Worm (Caenorhabditis elegans) whole organism, L4 larva: ENCODE data around the gene srm-1.
A peak's percentile ranks its signal among the peaks of the same experiment; 100 is the strongest.

Source experiments
- F10B5.3 ChIP-seq: sonication (generic microtip); optimal IDR thresholded peaks from 2 replicates; lab custom pipeline; 2016; ENCODE audit warnings: mild to moderate bottlenecking, missing genetic modification characterization, missing compliant biosample characterization
- F26F4.8 ChIP-seq: fragments of 200-800 bp; sonication (Bioruptor generic); conservative IDR thresholded peaks from 2 replicates; pipeline ENCODE4 v1.3.6; 2022; ENCODE audit warnings: missing genetic modification characterization, missing compliant biosample characterization
- Y48G9A.11 ChIP-seq: fragments of 200-800 bp; sonication (Bioruptor generic); IDR thresholded peaks from 2 replicates; pipeline ENCODE4 v1.3.6; 2022; ENCODE audit warnings: missing genetic modification reagents, missing genetic modification characterization, missing compliant biosample characterization
- aha-1 ChIP-seq: fragments of 150-350 bp; peaks from one replicate; lab custom pipeline; 2014; ENCODE audit warnings: missing biosample characterization, missing genetic modification characterization
- ceh-44 ChIP-seq: fragments of 200-800 bp; sonication (Bioruptor generic); IDR thresholded peaks from 2 replicates; pipeline ENCODE4 v1.3.6; 2022; ENCODE audit warnings: missing genetic modification reagents, missing genetic modification characterization, missing compliant biosample characterization
- cey-2 ChIP-seq: sonication (generic microtip); optimal IDR thresholded peaks from 3 replicates; lab custom pipeline; 2017; ENCODE audit warnings: missing genetic modification characterization, mild to moderate bottlenecking, missing compliant biosample characterization, antibody characterized with exemption, borderline replicate concordance; ENCODE audit not compliant: insufficient read depth
- daf-8 ChIP-seq: fragments of 200-800 bp; sonication (Bioruptor generic); IDR thresholded peaks from 2 replicates; pipeline ENCODE4 v1.3.6; 2022; ENCODE audit warnings: missing genetic modification characterization, missing compliant biosample characterization
- dmd-6 ChIP-seq: fragments of 200-800 bp; sonication (Bioruptor generic); IDR thresholded peaks from 2 replicates; pipeline ENCODE4 v1.3.6; 2022; ENCODE audit warnings: missing genetic modification reagents, missing genetic modification characterization, missing compliant biosample characterization
- dve-1 ChIP-seq: sonication (generic microtip); optimal IDR thresholded peaks from 2 replicates; lab custom pipeline; 2017; ENCODE audit warnings: antibody characterized with exemption, mild to moderate bottlenecking, missing genetic modification characterization, missing compliant biosample characterization; ENCODE audit not compliant: insufficient read depth
- fos-1 ChIP-seq: fragments of 150-350 bp; optimal IDR thresholded peaks from 2 replicates; lab custom pipeline; 2014; ENCODE audit warnings: missing biosample characterization, missing genetic modification characterization
- hif-1 ChIP-seq, 2 experiments: sonication (generic microtip); optimal IDR thresholded peaks; 2 replicates each; lab custom pipeline; 2016 to 2017; ENCODE audit warnings: missing compliant biosample characterization in 2 of 2, missing genetic modification characterization in 2 of 2, missing genetic modification reagents in 2 of 2, missing genotype in 2 of 2, mild to moderate bottlenecking in 1 of 2
- hmg-1.1 ChIP-seq: fragments of 200-800 bp; sonication (Bioruptor generic); IDR thresholded peaks from 2 replicates; pipeline ENCODE4 v1.3.6; 2022; ENCODE audit warnings: missing genetic modification reagents, missing genetic modification characterization, missing compliant biosample characterization
- lin-29 ChIP-seq: fragments of 200-800 bp; sonication (Bioruptor generic); IDR thresholded peaks from 2 replicates; pipeline ENCODE4 v1.3.6; 2022; ENCODE audit warnings: missing genetic modification reagents, missing genetic modification characterization, missing compliant biosample characterization
- lir-3 ChIP-seq: sonication (generic microtip); optimal IDR thresholded peaks from 2 replicates; lab custom pipeline; 2016; ENCODE audit warnings: mild to moderate bottlenecking, missing genetic modification characterization, missing compliant biosample characterization
- madf-5 ChIP-seq, 2 experiments: fragments of 200-800 bp; sonication (Bioruptor generic); IDR thresholded peaks; 2 replicates each; pipeline ENCODE4 v1.3.6; 2022; ENCODE audit warnings: missing compliant biosample characterization in 2 of 2, missing genetic modification characterization in 2 of 2
- mdt-29 ChIP-seq: fragments of 200-800 bp; sonication (Bioruptor generic); IDR thresholded peaks from 2 replicates; pipeline ENCODE4 v1.3.6; 2022; ENCODE audit warnings: missing genetic modification reagents, missing genetic modification characterization, missing compliant biosample characterization
- mep-1 ChIP-seq: fragments of 150-350 bp; sonication (generic microtip); optimal IDR thresholded peaks from 3 replicates; lab custom pipeline; 2014; ENCODE audit warnings: missing biosample characterization, missing genetic modification characterization
- nhr-10 ChIP-seq: fragments of 150-350 bp; optimal IDR thresholded peaks from 2 replicates; lab custom pipeline; 2014; ENCODE audit warnings: missing biosample characterization, missing genetic modification characterization
- nhr-111 ChIP-seq: fragments of 200-800 bp; sonication (Bioruptor generic); optimal IDR thresholded peaks from 2 replicates; lab custom pipeline; 2018; ENCODE audit warnings: mild to moderate bottlenecking, missing genetic modification characterization, missing compliant biosample characterization
- nhr-237 ChIP-seq: sonication (generic microtip); optimal IDR thresholded peaks from 2 replicates; lab custom pipeline; 2017; ENCODE audit warnings: missing biosample characterization, missing genetic modification characterization
- nhr-41 ChIP-seq: fragments of 200-800 bp; sonication (Bioruptor generic); IDR thresholded peaks from 2 replicates; pipeline ENCODE4 v1.3.6; 2022; ENCODE audit warnings: missing genetic modification reagents, missing genetic modification characterization, missing compliant biosample characterization
- nhr-48 ChIP-seq: sonication (generic microtip); optimal IDR thresholded peaks from 2 replicates; lab custom pipeline; 2016; ENCODE audit warnings: mild to moderate bottlenecking, missing genetic modification characterization, missing compliant biosample characterization
- nhr-6 ChIP-seq: fragments of 150-350 bp; optimal IDR thresholded peaks from 2 replicates; lab custom pipeline; 2014; ENCODE audit warnings: missing biosample characterization, missing genetic modification characterization
- nhr-76 ChIP-seq: fragments of 150-350 bp; optimal IDR thresholded peaks from 2 replicates; lab custom pipeline; 2014; ENCODE audit warnings: missing biosample characterization, missing genetic modification characterization
- php-3 ChIP-seq: fragments of 200-800 bp; sonication (Bioruptor generic); IDR thresholded peaks from 2 replicates; pipeline ENCODE4 v1.3.6; 2022; ENCODE audit warnings: missing genetic modification reagents, missing genetic modification characterization, missing compliant biosample characterization
- saeg-2 ChIP-seq: fragments of 200-800 bp; sonication (Bioruptor generic); IDR thresholded peaks from 2 replicates; pipeline ENCODE4 v1.3.6; 2022; ENCODE audit warnings: missing genetic modification reagents, missing genetic modification characterization, missing compliant biosample characterization
- set-16 ChIP-seq: fragments of 200-800 bp; sonication (Bioruptor generic); IDR thresholded peaks from 2 replicates; pipeline ENCODE4 v1.3.6; 2022; ENCODE audit warnings: missing genetic modification reagents, missing genetic modification characterization, missing compliant biosample characterization
- skn-1 ChIP-seq: fragments of 150-350 bp; optimal IDR thresholded peaks from 2 replicates; lab custom pipeline; 2014; ENCODE audit warnings: missing biosample characterization, missing genetic modification characterization
- snpc-1.2 ChIP-seq: fragments of 200-800 bp; sonication (Bioruptor generic); IDR thresholded peaks from 2 replicates; pipeline ENCODE4 v1.3.6; 2022; ENCODE audit warnings: missing genetic modification reagents, missing genetic modification characterization, missing compliant biosample characterization
- unc-62 ChIP-seq, 3 experiments: fragments of 150-350 bp in 1 of 3; sonication (generic microtip); optimal IDR thresholded peaks in 2 of 3; peaks in 1 of 3; 1 replicate in 1 of 3; 2 replicates in 2 of 3; lab custom pipeline; 2014 to 2017; ENCODE audit warnings: missing biosample characterization in 3 of 3, missing genetic modification characterization in 3 of 3, missing genetic modification reagents in 3 of 3, missing genotype in 1 of 3
- zag-1 ChIP-seq: fragments of 150-350 bp; optimal IDR thresholded peaks from 2 replicates; lab custom pipeline; 2014; ENCODE audit warnings: missing biosample characterization, missing genetic modification characterization
- zfp-2 ChIP-seq: sonication (generic microtip); optimal IDR thresholded peaks from 2 replicates; lab custom pipeline; 2016; ENCODE audit warnings: mild to moderate bottlenecking, missing genetic modification characterization, missing compliant biosample characterization
- zip-2 ChIP-seq: fragments of 150-350 bp; optimal IDR thresholded peaks from 2 replicates; lab custom pipeline; 2014; ENCODE audit warnings: missing biosample characterization, missing genetic modification characterization

The srm-1 gene

ce11 chrIV:5005154-5005553, 7.2 kb upstream of the srm-1 start:
- TF ChIP-seq unc-62 (GFP tag; optimal IDR thresholded peaks at IDR 0.05 in 1 of 2; lab: Kevin White, UChicago) (peak in 1 of 2 experiments; percentile 90), unc-62 (tag; optimal IDR thresholded peaks at IDR 0.05; lab: Kevin White, UChicago) (no peak), dmd-6 (GFP tag; lab: Robert Waterston, UW) (no peak)

- TF ChIP-seq F10B5.3 (tag; lab: Kevin White, UChicago) (no peak), nhr-10 (no peak), mdt-29 (GFP tag; lab: Robert Waterston, UW) (no peak), nhr-76 (tag; lab: Kevin White, UChicago) (no peak), mep-1 (tag; lab: Kevin White, UChicago) (no peak), daf-8 (GFP tag; lab: Robert Waterston, UW) (no peak), zag-1 (no peak), skn-1 (tag; lab: Kevin White, UChicago) (no peak), lin-29 (GFP tag; lab: Robert Waterston, UW) (no peak)
These were observed 4.0 kb upstream of the srm-1 start, which contains the start of gene srm-2 for ce11 chrIV:5008378-5008777. Gene srm-2, plus strand, starts transcription at chrIV:5008678.

ce11 chrIV:5011025-5011424, 1.3 kb upstream of the srm-1 start:
- TF ChIP-seq snpc-1.2 (GFP tag; lab: Robert Waterston, UW): peak; percentile 74

DNA sequence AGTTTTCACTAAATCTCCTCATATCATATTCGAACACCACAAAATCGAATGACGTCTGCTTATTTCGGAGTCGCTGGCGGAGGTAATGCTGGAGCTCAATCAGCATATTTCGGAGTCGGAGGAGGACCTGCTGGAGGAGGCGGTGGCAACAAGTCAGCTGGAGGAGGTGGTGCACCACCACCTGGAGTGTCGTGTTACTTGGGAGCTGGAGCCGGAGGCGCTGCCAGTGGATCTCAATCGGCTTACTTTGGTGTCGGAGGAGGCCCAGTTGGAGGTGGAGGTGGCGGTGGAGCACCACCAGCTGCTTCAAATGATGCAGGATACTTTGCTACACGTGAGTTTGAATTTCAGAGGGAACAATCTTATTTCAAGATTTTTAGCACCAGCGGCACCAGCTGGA, 4.1 kb downstream of the srm-1 start, which contains the start of gene ssq-4:
TSS of gene ssq-4 (plus strand) at position 19 of the 400 bp plus-strand sequence.
- peak; percentile 83 for TF ChIP-seq set-16 (GFP tag; lab: Robert Waterston, UW)

DNA sequence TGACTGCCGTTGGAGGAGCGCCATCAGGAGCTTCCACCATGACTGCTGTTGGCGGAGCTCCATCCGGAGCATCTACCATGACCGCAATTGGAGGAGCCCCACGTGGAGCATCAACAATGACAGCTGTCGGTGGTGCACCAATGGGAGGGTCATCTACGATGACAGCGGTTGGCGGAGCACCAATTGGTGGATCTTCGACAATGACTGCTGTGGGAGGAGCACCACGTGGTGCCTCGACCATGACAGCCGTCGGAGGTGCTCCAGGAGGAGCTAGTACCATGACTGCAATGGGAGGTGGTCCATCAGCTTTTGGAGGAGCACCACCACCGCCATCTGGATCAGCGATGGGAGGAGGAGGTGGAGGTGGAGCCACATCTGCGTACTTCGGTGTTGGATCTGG, 4.7 kb downstream of the srm-1 start, which contains the start of gene T28H11.7:
TSS of gene T28H11.7 (minus strand) at position 101 of the 400 bp plus-strand sequence.
- peak; percentile 82 for TF ChIP-seq set-16 (GFP tag; lab: Robert Waterston, UW)

DNA sequence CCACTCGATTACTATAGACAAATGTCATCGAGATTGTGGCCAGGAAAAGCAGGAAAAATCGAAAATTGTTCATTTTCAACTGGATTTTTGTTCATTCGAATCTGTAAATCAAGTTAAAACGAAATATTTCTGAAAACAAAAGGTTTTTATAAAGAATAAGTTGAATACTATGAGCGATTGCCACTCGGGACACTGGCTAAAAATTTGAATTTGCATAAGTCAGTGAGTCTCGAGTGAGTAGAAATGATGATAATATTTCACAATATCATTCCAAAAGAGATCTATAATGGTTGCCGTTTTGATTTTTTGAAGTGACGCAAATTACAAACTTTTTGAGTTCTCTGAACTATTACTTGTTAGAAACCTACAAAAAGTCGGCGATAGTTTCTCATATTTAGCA, 8.2 kb downstream of the srm-1 start, which contains the start of gene T28H11.8:
TSS of gene T28H11.8 (minus strand) at position 101 of the 400 bp plus-strand sequence.
- TF ChIP-seq nhr-111 (GFP tag; lab: Kevin White, UChicago) (no peak), dve-1 (no peak), daf-8 (GFP tag; lab: Robert Waterston, UW) (no peak), lin-29 (GFP tag; lab: Robert Waterston, UW) (no peak), nhr-48 (tag; lab: Kevin White, UChicago) (no peak), aha-1 (tag; lab: Kevin White, UChicago) (peak; percentile 30), hmg-1.1 (GFP tag; lab: Robert Waterston, UW) (no peak), ceh-44 (GFP tag; lab: Robert Waterston, UW) (no peak)

ce11 chrIV:5025646-5026045, 13.3 kb downstream of the srm-1 start, which contains the start of gene C09B9.85:
Gene C09B9.85, minus strand, starts transcription at chrIV:5025746.
- no peak for TF ChIP-seq php-3
- TF ChIP-seq fos-1: no peak
- TF ChIP-seq nhr-6 (tag; lab: Kevin White, UChicago): no peak
- TF ChIP-seq saeg-2: no peak
- no peak for TF ChIP-seq nhr-237 (tag; lab: Kevin White, UChicago)
- TF ChIP-seq zip-2 (tag; lab: Kevin White, UChicago): no peak
- no peak for TF ChIP-seq Y48G9A.11 (GFP tag; lab: Robert Waterston, UW)

DNA sequence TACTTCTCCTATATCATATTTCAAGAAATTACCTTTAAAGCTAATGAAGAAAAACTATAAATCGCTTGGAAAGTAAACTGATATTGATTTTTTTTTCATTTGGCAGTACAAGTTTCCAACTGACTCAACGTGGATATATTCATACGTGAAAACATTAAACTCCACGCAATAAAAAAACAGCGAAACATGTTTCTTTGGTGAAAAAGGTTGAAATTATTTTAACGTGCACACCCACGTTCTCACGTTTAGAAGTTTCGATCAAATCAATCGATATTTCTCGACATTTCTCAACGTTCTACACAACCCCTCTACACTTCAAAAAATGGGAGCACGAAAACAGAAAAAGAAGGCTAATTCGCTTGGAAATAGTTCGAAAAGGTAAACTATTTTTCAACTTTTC, 16.6 kb downstream of the srm-1 start, which contains the start of the genes best-6 and C09B9.2:
TSS of gene best-6 (minus strand) at position 101 of the 400 bp plus-strand sequence.
TSS of gene C09B9.2 (plus strand) at position 314 of the 400 bp plus-strand sequence.
- TF ChIP-seq F26F4.8 (no peak), hif-1 (tag; optimal IDR thresholded peaks at IDR 0.05; lab: Kevin White, UChicago) (no peak), zfp-2 (tag; lab: Kevin White, UChicago) (no peak), lir-3 (tag; lab: Kevin White, UChicago) (no peak), cey-2 (no peak), madf-5 (GFP tag; IDR thresholded peaks at IDR 0.05; lab: Robert Waterston, UW) (no peak), unc-62 (GFP tag; optimal IDR thresholded peaks at IDR 0.05 in 1 of 2; lab: Kevin White, UChicago) (peak in 1 of 2 experiments; percentile 87), unc-62 (tag; optimal IDR thresholded peaks at IDR 0.05; lab: Kevin White, UChicago) (no peak), nhr-41 (GFP tag; lab: Robert Waterston, UW) (no peak)
